Fruit fly (Drosophila melanogaster) whole organism, embryonic: ENCODE measurements around the gene CG7379.

Experiments used
- Abd-B ChIP-seq: fragments of 200-800 bp; sonication (Bioruptor generic); optimal IDR thresholded peaks from 2 replicates; lab custom pipeline; 2018; ENCODE audit warnings: missing biosample characterization, mild to moderate bottlenecking, missing genetic modification characterization, moderate library complexity
- Bdp1 ChIP-seq: fragments of 200-800 bp; sonication (Bioruptor generic); optimal IDR thresholded peaks from 3 replicates; lab custom pipeline; 2016; ENCODE audit warnings: missing biosample characterization, missing genetic modification characterization
- CG10274 ChIP-seq: fragments of 200-800 bp; sonication (Bioruptor generic); optimal IDR thresholded peaks from 3 replicates; lab custom pipeline; 2017; ENCODE audit warnings: missing biosample characterization, mild to moderate bottlenecking, missing genetic modification characterization
- CG11085 ChIP-seq: fragments of 200-800 bp; sonication (Bioruptor generic); IDR thresholded peaks from 2 replicates; pipeline ENCODE4 v1.3.6; 2022; ENCODE audit warnings: missing biosample characterization, missing genetic modification characterization
- CG12299 ChIP-seq: fragments of 200-800 bp; sonication (Bioruptor generic); optimal IDR thresholded peaks from 2 replicates; lab custom pipeline; 2018; ENCODE audit warnings: missing biosample characterization, mild to moderate bottlenecking, missing genetic modification characterization
- CG13775 ChIP-seq: fragments of 200-800 bp; sonication (Bioruptor generic); optimal IDR thresholded peaks from 3 replicates; lab custom pipeline; 2017; ENCODE audit warnings: missing biosample characterization, mild to moderate bottlenecking, missing genetic modification characterization
- CG13894 ChIP-seq: fragments of 200-800 bp; sonication (Bioruptor generic); optimal IDR thresholded peaks from 3 replicates; lab custom pipeline; 2018; ENCODE audit warnings: missing biosample characterization, mild to moderate bottlenecking, missing genetic modification characterization, moderate library complexity
- CG1603 ChIP-seq: fragments of 200-800 bp; sonication (Bioruptor generic); optimal IDR thresholded peaks from 2 replicates; lab custom pipeline; 2019; ENCODE audit warnings: missing biosample characterization, mild to moderate bottlenecking, missing genetic modification characterization, moderate library complexity
- CG16815 ChIP-seq: fragments of 200-800 bp; sonication (Bioruptor generic); optimal IDR thresholded peaks from 3 replicates; lab custom pipeline; 2017; ENCODE audit warnings: missing biosample characterization, mild to moderate bottlenecking, missing genetic modification characterization
- CG17802 ChIP-seq: fragments of 200-800 bp; sonication (Bioruptor generic); optimal IDR thresholded peaks from 2 replicates; lab custom pipeline; 2018; ENCODE audit warnings: missing biosample characterization, mild to moderate bottlenecking, missing genetic modification characterization, moderate library complexity
- CG1792 ChIP-seq: fragments of 200-800 bp; sonication (Bioruptor generic); optimal IDR thresholded peaks from 2 replicates; lab custom pipeline; 2016; ENCODE audit warnings: missing biosample characterization, missing genetic modification characterization
- CG18011 ChIP-seq: fragments of 200-800 bp; sonication (Bioruptor generic); optimal IDR thresholded peaks from 2 replicates; lab custom pipeline; 2017; ENCODE audit warnings: missing biosample characterization, missing genetic modification characterization, mild to moderate bottlenecking, moderate library complexity, missing genotype
- CG18764 ChIP-seq: fragments of 200-800 bp; sonication (Bioruptor generic); optimal IDR thresholded peaks from 3 replicates; lab custom pipeline; 2016; ENCODE audit warnings: missing biosample characterization, missing genetic modification characterization
- CG34376 ChIP-seq: fragments of 200-800 bp; sonication (Bioruptor generic); optimal IDR thresholded peaks from 2 replicates; lab custom pipeline; 2018; ENCODE audit warnings: missing biosample characterization, mild to moderate bottlenecking, missing genetic modification characterization
- CG4328 ChIP-seq: fragments of 200-800 bp; sonication (Bioruptor generic); optimal IDR thresholded peaks from 3 replicates; lab custom pipeline; 2017; ENCODE audit warnings: missing biosample characterization, missing genetic modification reagents, missing genetic modification characterization
- CG43689 ChIP-seq: fragments of 200-800 bp; sonication (Bioruptor generic); IDR thresholded peaks from 2 replicates; pipeline ENCODE4 v1.3.6; 2022; ENCODE audit warnings: missing biosample characterization, missing genetic modification characterization
- CG4730 ChIP-seq: fragments of 200-800 bp; sonication (Bioruptor generic); IDR thresholded peaks from 2 replicates; pipeline ENCODE4 v1.3.6; 2022; ENCODE audit warnings: missing biosample characterization, missing genetic modification characterization
- CG7963 ChIP-seq: fragments of 200-800 bp; sonication (Bioruptor generic); IDR thresholded peaks from 3 replicates; pipeline ENCODE4 v1.3.6; 2022; ENCODE audit warnings: missing biosample characterization, missing genetic modification characterization; ENCODE audit not compliant: partially characterized antibody
- CG9932 ChIP-seq: fragments of 200-800 bp; sonication (Bioruptor generic); IDR thresholded peaks from 2 replicates; pipeline ENCODE4 v1.3.6; 2022; ENCODE audit warnings: missing biosample characterization, missing genetic modification characterization
- CHES-1-like ChIP-seq: fragments of 200-800 bp; sonication (Bioruptor generic); optimal IDR thresholded peaks from 2 replicates; lab custom pipeline; 2016; ENCODE audit warnings: missing biosample characterization, missing genetic modification characterization
- Drgx ChIP-seq: fragments of 200-800 bp; sonication (Bioruptor generic); IDR thresholded peaks from 2 replicates; pipeline ENCODE4 v1.3.6; 2022; ENCODE audit warnings: missing biosample characterization, missing genetic modification characterization
- Hmx ChIP-seq: fragments of 200-800 bp; sonication (Bioruptor generic); optimal IDR thresholded peaks from 2 replicates; lab custom pipeline; 2016; ENCODE audit warnings: missing biosample characterization, missing genetic modification characterization
- Meics ChIP-seq: fragments of 200-800 bp; sonication (Bioruptor generic); optimal IDR thresholded peaks from 2 replicates; lab custom pipeline; 2017; ENCODE audit warnings: missing biosample characterization, mild to moderate bottlenecking, missing genetic modification characterization
- Nf-YC ChIP-seq: fragments of 200-800 bp; optimal IDR thresholded peaks from 3 replicates; lab custom pipeline; 2019; ENCODE audit warnings: missing biosample characterization, mild to moderate bottlenecking, missing genetic modification characterization, moderate library complexity
- Oaz ChIP-seq: fragments of 200-800 bp; sonication (Bioruptor generic); IDR thresholded peaks from 2 replicates; pipeline ENCODE4 v1.3.6; 2022; ENCODE audit warnings: missing biosample characterization, missing genetic modification characterization
- Six4 ChIP-seq: fragments of 200-800 bp; sonication (Bioruptor generic); optimal IDR thresholded peaks from 2 replicates; lab custom pipeline; 2016; ENCODE audit warnings: missing biosample characterization, missing genetic modification characterization
- Stat92E ChIP-seq, 3 experiments: fragments of >200 bp in 2 of 3; fragments of 200-800 bp in 1 of 3; sonication (Bioruptor generic) in 1 of 3; optimal IDR thresholded peaks; 2 replicates each; lab custom pipeline; 2017 to 2019; ENCODE audit warnings: missing biosample characterization in 3 of 3, missing genetic modification characterization in 3 of 3, mild to moderate bottlenecking in 1 of 3, moderate library complexity in 1 of 3
- YL-1 ChIP-seq: fragments of 200-800 bp; sonication (Bioruptor generic); optimal IDR thresholded peaks from 3 replicates; lab custom pipeline; 2017; ENCODE audit warnings: missing biosample characterization, mild to moderate bottlenecking, missing genetic modification characterization
- aop ChIP-seq: fragments of 200-800 bp; sonication (Bioruptor generic); IDR thresholded peaks from 2 replicates; pipeline ENCODE4 v1.3.6; 2022; ENCODE audit warnings: missing biosample characterization, missing genetic modification characterization
- ap ChIP-seq: fragments of 200-800 bp; sonication (Bioruptor generic); IDR thresholded peaks from 2 replicates; pipeline ENCODE4 v1.3.6; 2022; ENCODE audit warnings: missing biosample characterization, missing genetic modification characterization
- ato ChIP-seq: fragments of 200-800 bp; sonication (Bioruptor generic); IDR thresholded peaks from 2 replicates; pipeline ENCODE4 v1.3.6; 2022; ENCODE audit warnings: missing biosample characterization, missing genetic modification characterization; ENCODE audit not compliant: partially characterized antibody
- chif ChIP-seq, 2 experiments: fragments of 200-800 bp; sonication (Bioruptor generic); optimal IDR thresholded peaks; 3 replicates each; lab custom pipeline; 2016; ENCODE audit warnings: missing biosample characterization in 2 of 2, missing genetic modification characterization in 2 of 2
- chinmo ChIP-seq: fragments of 200-800 bp; sonication (Bioruptor generic); IDR thresholded peaks from 4 replicates; pipeline ENCODE4 v1.3.6; 2022; ENCODE audit warnings: missing biosample characterization, missing genetic modification characterization; ENCODE audit not compliant: partially characterized antibody
- crc ChIP-seq: fragments of 200-800 bp; sonication (Bioruptor generic); optimal IDR thresholded peaks from 2 replicates; lab custom pipeline; 2016; ENCODE audit warnings: missing biosample characterization, missing genetic modification characterization
- gcm ChIP-seq: fragments of 200-800 bp; sonication (Bioruptor generic); optimal IDR thresholded peaks from 2 replicates; lab custom pipeline; 2019; ENCODE audit warnings: missing biosample characterization, mild to moderate bottlenecking, missing genetic modification characterization, moderate library complexity
- hb ChIP-seq: fragments of 200-800 bp; sonication (Bioruptor generic); IDR thresholded peaks from 3 replicates; pipeline ENCODE4 v1.3.6; 2022; ENCODE audit warnings: missing biosample characterization, missing genetic modification characterization; ENCODE audit not compliant: partially characterized antibody
- ind ChIP-seq: fragments of 200-800 bp; sonication (Bioruptor generic); optimal IDR thresholded peaks from 3 replicates; lab custom pipeline; 2016; ENCODE audit warnings: missing biosample characterization, missing genetic modification characterization
- ken ChIP-seq: fragments of 200-800 bp; sonication (Bioruptor generic); IDR thresholded peaks from 3 replicates; pipeline ENCODE4 v1.3.6; 2022; ENCODE audit warnings: missing biosample characterization, missing genetic modification characterization
- lab ChIP-seq: fragments of 200-800 bp; sonication (Bioruptor generic); optimal IDR thresholded peaks from 3 replicates; lab custom pipeline; 2017; ENCODE audit warnings: missing biosample characterization, missing genetic modification characterization, mild to moderate bottlenecking, moderate library complexity, missing genetic modification reagents
- lov ChIP-seq, 2 experiments: fragments of 200-800 bp in 1 of 2; fragments of >200 bp in 1 of 2; sonication (Bioruptor generic) in 1 of 2; IDR thresholded peaks in 1 of 2; optimal IDR thresholded peaks in 1 of 2; 2 replicates in 1 of 2; 3 replicates in 1 of 2; pipeline versions ENCODE4 v1.3.6 to Lab custom; 2017 to 2022; ENCODE audit warnings: missing biosample characterization in 1 of 2, missing genetic modification characterization in 1 of 2
- pan ChIP-seq, 4 experiments: fragments of >200 bp in 3 of 4; fragments of 200-800 bp in 1 of 4; sonication (Bioruptor generic) in 1 of 4; optimal IDR thresholded peaks in 3 of 4; IDR thresholded peaks in 1 of 4; 2 replicates each; pipeline versions ENCODE4 v1.3.6 to Lab custom; 2017 to 2022; ENCODE audit warnings: missing biosample characterization in 2 of 4, missing genetic modification characterization in 2 of 4, mixed read lengths in 1 of 4
- pfk ChIP-seq: fragments of 200-800 bp; sonication (Bioruptor generic); optimal IDR thresholded peaks from 2 replicates; lab custom pipeline; 2018; ENCODE audit warnings: missing biosample characterization, mild to moderate bottlenecking, missing genetic modification characterization, moderate library complexity
- psq ChIP-seq: fragments of 200-800 bp; sonication (Bioruptor generic); optimal IDR thresholded peaks from 2 replicates; lab custom pipeline; 2017; ENCODE audit warnings: missing biosample characterization, missing genetic modification characterization
- scrt ChIP-seq: fragments of 200-800 bp; sonication (Bioruptor generic); optimal IDR thresholded peaks from 2 replicates; lab custom pipeline; 2018; ENCODE audit warnings: missing biosample characterization, mild to moderate bottlenecking, missing genetic modification characterization, moderate library complexity
- sens ChIP-seq: fragments of 200-800 bp; sonication (Bioruptor generic); peaks from one replicate; lab custom pipeline; 2016; ENCODE audit warnings: missing biosample characterization, missing genetic modification characterization
- sens-2 ChIP-seq: fragments of 200-800 bp; sonication (Bioruptor generic); IDR thresholded peaks from 2 replicates; pipeline ENCODE4 v1.3.6; 2022; ENCODE audit warnings: missing biosample characterization, missing genetic modification characterization
- tio ChIP-seq: fragments of 200-800 bp; sonication (Bioruptor generic); optimal IDR thresholded peaks from 2 replicates; lab custom pipeline; 2017; ENCODE audit warnings: missing biosample characterization, missing genetic modification characterization, inconsistent platforms
- vvl ChIP-seq: fragments of 200-800 bp; sonication (Bioruptor generic); IDR thresholded peaks from 2 replicates; pipeline ENCODE4 v1.3.6; 2022; ENCODE audit warnings: missing biosample characterization, missing genetic modification characterization
- zen ChIP-seq: fragments of 200-800 bp; sonication (Bioruptor generic); optimal IDR thresholded peaks from 3 replicates; lab custom pipeline; 2018; ENCODE audit warnings: missing biosample characterization, mild to moderate bottlenecking, missing genetic modification characterization, moderate library complexity

The CG7379 gene

dm6 chr3R:17781371-17781770, 16.7 kb downstream of the CG7379 start (continued):
- TF ChIP-seq CG12299 (peak; percentile 81), sens (peak; percentile 97), lab (GFP tag; lab: Kevin White, UChicago) (peak; percentile 76), CG18764 (GFP tag; lab: Kevin White, UChicago) (peak; percentile 49), ken (GFP tag; lab: Robert Waterston, UW) (peak; percentile 83), Stat92E (GFP tag; optimal IDR thresholded peaks at IDR 0.05; lab: Kevin White, UChicago) (no peak), aop (GFP tag; lab: Robert Waterston, UW) (peak; percentile 68; the same call in 1 of the 2 replicates), CG17802 (no peak), Abd-B (peak; percentile 83), Drgx (GFP tag; lab: Robert Waterston, UW) (peak; percentile 86), CG34376 (GFP tag; lab: Kevin White, UChicago) (peak; percentile 41), CG43689 (peak; percentile 65), vvl (GFP tag; lab: Robert Waterston, UW) (peak; percentile 94), Oaz (GFP tag; lab: Robert Waterston, UW) (peak; percentile 72), chinmo (GFP tag; lab: Robert Waterston, UW) (0 out of 4 replicates have a peak, but pooled peaks have one; percentile 12), CG4730 (GFP tag; lab: Robert Waterston, UW) (peak; percentile 86), Nf-YC (peak; percentile 87), CG13775 (GFP tag; lab: Kevin White, UChicago) (peak; percentile 37), CG16815 (GFP tag; lab: Kevin White, UChicago) (no peak), pfk (GFP tag; lab: Kevin White, UChicago) (no peak), zen (tag; lab: Kevin White, UChicago) (no peak), hb (GFP tag; lab: Robert Waterston, UW) (no peak), sens-2 (GFP tag; lab: Robert Waterston, UW) (peak; percentile 63), scrt (peak; percentile 68), CHES-1-like (GFP tag; lab: Kevin White, UChicago) (peak; percentile 63), tio (GFP tag; lab: Kevin White, UChicago) (peak; percentile 38), ato (GFP tag; lab: Robert Waterston, UW) (no peak), CG9932 (GFP tag; lab: Robert Waterston, UW) (peak; percentile 89), ind (peak; percentile 84), Meics (GFP tag; lab: Kevin White, UChicago) (peak; percentile 83), CG7963 (GFP tag; lab: Robert Waterston, UW) (no peak), CG1792 (GFP tag; lab: Kevin White, UChicago) (peak; percentile 35), Bdp1 (GFP tag; lab: Kevin White, UChicago) (peak; percentile 32), lov (optimal IDR thresholded peaks at IDR 0.05; lab: Kevin White, UChicago) (no peak), lov (GFP tag; IDR thresholded peaks at IDR 0.05; lab: Robert Waterston, UW) (peak; percentile 74; the same call in 1 of the 3 replicates), Six4 (GFP tag; lab: Kevin White, UChicago) (peak; percentile 46), CG4328 (GFP tag; lab: Kevin White, UChicago) (peak; percentile 89), crc (GFP tag; lab: Kevin White, UChicago) (peak; percentile 59), pan (optimal IDR thresholded peaks at IDR 0.05; lab: Kevin White, UChicago) (no peak), pan (GFP tag; optimal IDR thresholded peaks at IDR 0.05 in 1 of 2, IDR thresholded peaks at IDR 0.05 in 1 of 2) (peak in 1 of 2 experiments; percentile 89), CG10274 (GFP tag; lab: Kevin White, UChicago) (peak; percentile 47), ap (peak; percentile 62), YL-1 (GFP tag; lab: Kevin White, UChicago) (no peak), CG13894 (peak; percentile 72), chif (GFP tag; optimal IDR thresholded peaks at IDR 0.05; lab: Kevin White, UChicago) (peak; percentile 45 to 60), gcm (GFP tag; lab: Kevin White, UChicago) (peak; percentile 66), psq (GFP tag; lab: Kevin White, UChicago) (peak; percentile 2), CG11085 (GFP tag; lab: Robert Waterston, UW) (peak; percentile 81), Hmx (GFP tag; lab: Kevin White, UChicago) (peak; percentile 45), CG1603 (tag; lab: Kevin White, UChicago) (peak; percentile 78), CG18011 (peak; percentile 8)
